Worm (Caenorhabditis elegans) whole organism, L3 larva: ENCODE measurements around the gene Y73C8B.5.

Experiments
- R02D3.7 ChIP-seq: fragments of 150-350 bp; optimal IDR thresholded peaks from 2 replicates; lab custom pipeline; 2014; ENCODE audit warnings: missing biosample characterization, missing genetic modification characterization
- ZK546.5 ChIP-seq: sonication (generic microtip); optimal IDR thresholded peaks from 2 replicates; lab custom pipeline; 2017; ENCODE audit warnings: missing biosample characterization, missing genetic modification characterization
- aly-2 ChIP-seq: fragments of 150-350 bp; optimal IDR thresholded peaks from 2 replicates; lab custom pipeline; 2014; ENCODE audit warnings: missing biosample characterization, missing genetic modification characterization
- ama-1 ChIP-seq: fragments of 150-350 bp; optimal IDR thresholded peaks from 2 replicates; lab custom pipeline; 2018
- ceh-28 ChIP-seq: fragments of 150-350 bp; optimal IDR thresholded peaks from 2 replicates; lab custom pipeline; 2014; ENCODE audit warnings: missing biosample characterization, missing genetic modification reagents, missing genetic modification characterization
- egl-5 ChIP-seq: fragments of 150-350 bp; optimal IDR thresholded peaks from 2 replicates; lab custom pipeline; 2017; ENCODE audit warnings: missing biosample characterization, missing genetic modification reagents, missing genetic modification characterization, inconsistent platforms
- elt-2 ChIP-seq: sonication (generic microtip); optimal IDR thresholded peaks from 2 replicates; lab custom pipeline; 2016; ENCODE audit warnings: missing genetic modification reagents, mild to moderate bottlenecking, missing genetic modification characterization, missing compliant biosample characterization
- eor-1 ChIP-seq, 2 experiments: fragments of 150-350 bp; optimal IDR thresholded peaks; 2 replicates each; lab custom pipeline; 2014 to 2018; ENCODE audit warnings: missing biosample characterization in 2 of 2, missing genetic modification characterization in 2 of 2
- fkh-10 ChIP-seq: sonication (generic microtip); optimal IDR thresholded peaks from 2 replicates; lab custom pipeline; 2017; ENCODE audit warnings: missing biosample characterization, missing genetic modification reagents, missing genetic modification characterization
- hmg-11 ChIP-seq: sonication (generic microtip); optimal IDR thresholded peaks from 2 replicates; lab custom pipeline; 2016; ENCODE audit warnings: missing genetic modification characterization, missing compliant biosample characterization
- jun-1 ChIP-seq: fragments of 150-350 bp; optimal IDR thresholded peaks from 2 replicates; lab custom pipeline; 2014; ENCODE audit warnings: missing biosample characterization, missing genetic modification reagents, missing genetic modification characterization
- lin-15B ChIP-seq: fragments of 150-350 bp; optimal IDR thresholded peaks from 2 replicates; lab custom pipeline; 2014; ENCODE audit warnings: missing biosample characterization, missing genetic modification characterization
- lsy-12 ChIP-seq: sonication (generic microtip); optimal IDR thresholded peaks from 2 replicates; lab custom pipeline; 2016; ENCODE audit warnings: mild to moderate bottlenecking, missing genetic modification characterization, missing compliant biosample characterization
- mdl-1 ChIP-seq: fragments of 150-350 bp; optimal IDR thresholded peaks from 2 replicates; lab custom pipeline; 2014; ENCODE audit warnings: missing biosample characterization, missing genetic modification characterization
- nfya-1 ChIP-seq: sonication (generic microtip); optimal IDR thresholded peaks from 2 replicates; lab custom pipeline; 2017; ENCODE audit warnings: missing genetic modification characterization, mild to moderate bottlenecking, missing compliant biosample characterization, antibody characterized with exemption, moderate library complexity; ENCODE audit not compliant: insufficient read depth
- nhr-11 ChIP-seq: fragments of 150-350 bp; optimal IDR thresholded peaks from 2 replicates; lab custom pipeline; 2014; ENCODE audit warnings: missing biosample characterization, missing genetic modification characterization
- nhr-12 ChIP-seq: fragments of 150-350 bp; optimal IDR thresholded peaks from 2 replicates; lab custom pipeline; 2014; ENCODE audit warnings: missing biosample characterization, missing genetic modification characterization
- nhr-23 ChIP-seq: fragments of 150-350 bp; optimal IDR thresholded peaks from 2 replicates; lab custom pipeline; 2014; ENCODE audit warnings: missing biosample characterization, missing genetic modification reagents, missing genetic modification characterization
- nhr-25 ChIP-seq: sonication (generic microtip); optimal IDR thresholded peaks from 2 replicates; lab custom pipeline; 2017; ENCODE audit warnings: missing biosample characterization, missing genetic modification characterization
- nhr-28 ChIP-seq: fragments of 150-350 bp; optimal IDR thresholded peaks from 2 replicates; lab custom pipeline; 2014; ENCODE audit warnings: missing biosample characterization, missing genetic modification characterization
- nhr-43 ChIP-seq: sonication (generic microtip); optimal IDR thresholded peaks from 2 replicates; lab custom pipeline; 2016; ENCODE audit warnings: mild to moderate bottlenecking, missing genetic modification characterization, missing compliant biosample characterization; ENCODE audit not compliant: poor library complexity, severe bottlenecking
- nhr-76 ChIP-seq: fragments of 150-350 bp; sonication (generic microtip); optimal IDR thresholded peaks from 5 replicates; lab custom pipeline; 2014; ENCODE audit warnings: missing biosample characterization, missing genetic modification characterization
- nhr-77 ChIP-seq: fragments of 150-350 bp; optimal IDR thresholded peaks from 2 replicates; lab custom pipeline; 2014; ENCODE audit warnings: missing biosample characterization, missing genetic modification characterization
- pha-4 ChIP-seq: fragments of 150-350 bp; optimal IDR thresholded peaks from 2 replicates; lab custom pipeline; 2014; ENCODE audit warnings: missing biosample characterization, missing genetic modification reagents, missing genetic modification characterization
- pqm-1 ChIP-seq: fragments of 150-350 bp; optimal IDR thresholded peaks from 2 replicates; lab custom pipeline; 2017; ENCODE audit warnings: missing biosample characterization, missing genetic modification characterization, inconsistent platforms
- skn-1 ChIP-seq: fragments of 150-350 bp; optimal IDR thresholded peaks from 2 replicates; lab custom pipeline; 2014; ENCODE audit warnings: missing biosample characterization, missing genetic modification characterization
- snpc-4 ChIP-seq: fragments of 150-350 bp; optimal IDR thresholded peaks from 2 replicates; lab custom pipeline; 2014; ENCODE audit warnings: missing biosample characterization, missing genetic modification characterization
- zag-1 ChIP-seq: fragments of 150-350 bp; optimal IDR thresholded peaks from 2 replicates; lab custom pipeline; 2014; ENCODE audit warnings: missing biosample characterization, missing genetic modification characterization
- ztf-4 ChIP-seq: fragments of 150-350 bp; optimal IDR thresholded peaks from 2 replicates; lab custom pipeline; 2014; ENCODE audit warnings: missing biosample characterization, missing genetic modification characterization

Gene Y73C8B.5

DNA sequence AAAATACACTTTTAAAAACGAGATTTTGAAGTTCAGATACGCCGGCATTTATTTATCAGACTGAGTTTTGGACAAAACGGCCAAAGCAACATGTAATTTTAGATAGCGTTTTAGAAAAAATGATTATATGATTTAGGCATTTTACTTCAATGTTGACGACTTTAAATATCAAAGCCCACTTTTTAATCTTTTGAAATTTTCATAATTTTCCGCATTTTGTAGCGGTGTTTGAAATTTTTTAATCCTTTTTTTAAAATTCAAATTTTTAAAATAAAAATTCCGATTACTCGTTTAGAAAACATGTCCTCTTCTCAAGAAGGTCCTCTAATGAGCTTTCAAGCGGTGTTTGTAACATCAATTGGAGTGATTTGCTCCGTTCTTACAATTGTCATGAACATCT is 27.2 kb upstream of the Y73C8B.5 start, which contains the start of gene srbc-6:
srbc-6 (plus strand) TSS at position 301 of the 400 bp plus-strand sequence.
- TF ChIP-seq nhr-76 (tag; lab: Kevin White, UChicago): no peak
- no peak for TF ChIP-seq zag-1

DNA sequence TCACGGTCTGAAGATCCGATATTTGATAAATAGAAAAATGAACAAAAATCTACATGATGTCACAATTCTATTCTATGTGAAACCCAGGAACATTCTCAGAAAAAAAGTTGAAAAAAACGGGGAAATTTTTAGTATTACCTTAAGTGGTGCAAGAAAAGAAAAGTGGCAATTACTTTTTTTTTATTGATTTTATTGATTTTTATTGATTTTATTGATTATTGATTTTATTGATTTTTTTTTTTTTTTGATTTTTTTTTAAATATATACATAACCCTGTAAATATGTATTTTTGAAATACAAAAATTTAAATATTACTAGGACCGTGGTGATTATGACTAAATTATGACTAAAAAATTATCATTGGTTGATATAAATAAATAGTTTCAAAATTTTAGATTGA is 25.4 kb upstream of the Y73C8B.5 start:
- no peak for TF ChIP-seq zag-1
- peak; percentile 89 for TF ChIP-seq ceh-28 (tag; lab: Kevin White, UChicago)

- TF ChIP-seq R02D3.7 (tag; lab: Kevin White, UChicago): no peak
- TF ChIP-seq, all 47 proteins: peak for 0
These were observed 20.9 kb upstream of the Y73C8B.5 start, which contains the start of gene srab-8 for ce11 chrV:3176161-3176560. TSS of gene srab-8 (plus strand) at chrV:3176461.

DNA sequence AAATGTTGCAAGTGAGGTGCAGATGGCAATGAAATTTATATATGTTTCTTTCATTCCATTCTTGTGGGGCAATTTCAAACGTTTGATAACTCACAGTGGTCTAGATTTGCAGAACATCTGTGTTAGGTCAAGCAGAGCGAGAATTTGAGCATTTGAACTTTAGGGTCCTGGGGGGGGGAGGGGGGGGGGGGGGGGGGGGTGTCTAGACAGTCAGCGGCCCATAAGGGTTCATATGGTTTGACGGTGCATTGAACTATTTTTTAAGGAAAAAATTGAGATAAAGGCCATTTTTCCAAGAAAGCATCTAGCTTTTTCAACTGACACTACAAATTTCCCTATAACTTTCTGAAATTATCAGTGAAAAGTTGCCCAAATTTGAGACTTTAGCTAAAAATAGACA is 11.2 kb upstream of the Y73C8B.5 start:
- TF ChIP-seq hmg-11 (no peak), zag-1 (no peak), lin-15B (tag; lab: Kevin White, UChicago) (no peak), ZK546.5 (no peak)

DNA sequence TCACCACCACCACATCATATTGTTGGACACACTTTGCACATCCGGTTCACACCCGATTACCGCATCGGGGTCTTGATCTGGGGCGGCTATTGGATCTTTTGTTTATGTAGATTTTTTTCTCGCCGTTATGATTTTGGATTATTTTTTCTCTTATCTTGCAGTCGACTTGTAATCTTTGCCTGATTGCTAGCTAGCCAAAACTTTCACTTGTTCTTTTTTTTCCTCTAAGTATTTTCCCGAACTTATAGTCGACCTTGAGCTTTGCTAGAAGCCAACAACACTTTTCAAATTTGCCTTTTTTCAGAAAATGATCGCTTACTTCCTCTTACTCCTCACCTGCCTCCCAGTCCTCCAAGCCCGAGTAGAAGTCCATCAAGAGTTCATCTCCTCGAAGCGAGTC is 9.0 kb upstream of the Y73C8B.5 start, which contains the start of gene lag-2:
lag-2 (plus strand) TSS at position 301 of the 400 bp plus-strand sequence.
- TF ChIP-seq snpc-4 (tag; lab: Kevin White, UChicago): no peak

DNA sequence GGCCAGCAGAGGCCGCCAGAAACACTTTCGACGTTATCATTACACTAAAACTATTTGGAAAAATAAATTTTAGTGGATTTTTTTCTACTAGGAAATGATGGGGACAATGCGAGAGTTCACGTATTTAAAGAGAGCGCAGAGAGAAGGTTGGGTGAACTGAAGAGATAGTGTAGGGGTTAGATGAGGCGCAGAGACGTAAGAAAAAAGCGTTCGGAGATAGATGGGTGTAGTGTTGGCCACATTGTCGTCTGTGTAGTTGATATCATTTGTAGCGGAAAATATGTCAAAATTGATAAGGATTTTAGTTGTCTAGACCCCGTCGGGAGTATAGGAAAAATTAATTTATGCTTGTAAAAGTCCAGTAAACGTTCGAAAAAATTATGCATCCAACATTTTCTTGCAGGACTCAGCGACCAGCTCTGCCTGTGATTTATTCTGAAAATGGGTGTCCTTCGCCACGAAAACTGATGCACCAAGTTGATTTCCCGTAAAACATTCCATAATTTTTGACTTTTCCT is 3.9 kb upstream of the Y73C8B.5 start, which contains the start of the genes Y73C8B.3 and Y73C8B.9:
Y73C8B.3 (minus strand) TSS at position 147 of the 518 bp plus-strand sequence.
Y73C8B.9 (plus strand) TSS at position 468 of the 518 bp plus-strand sequence.
- no peak for TF ChIP-seq nhr-11 (tag; lab: Kevin White, UChicago)
- TF ChIP-seq hmg-11: peak; percentile 28
- peak; percentile 12 for TF ChIP-seq ceh-28 (tag; lab: Kevin White, UChicago)
- no peak for TF ChIP-seq nhr-25 (tag; lab: Kevin White, UChicago)
- TF ChIP-seq jun-1 (tag; lab: Kevin White, UChicago): no peak
- peak; percentile 8 for TF ChIP-seq nfya-1 (tag; lab: Kevin White, UChicago)
- no peak for TF ChIP-seq aly-2
- TF ChIP-seq ZK546.5: no peak
- peak; percentile 88 for TF ChIP-seq elt-2
- peak; percentile 93 for TF ChIP-seq pqm-1 (tag; lab: Kevin White, UChicago)
- peak; percentile 58 for TF ChIP-seq nhr-23
- no peak for TF ChIP-seq egl-5 (tag; lab: Kevin White, UChicago)

- TF ChIP-seq nhr-43 (tag; lab: Kevin White, UChicago): no peak
- TF ChIP-seq eor-1 (tag; optimal IDR thresholded peaks at IDR 0.05; lab: Kevin White, UChicago): no peak
- TF ChIP-seq pqm-1 (tag; lab: Kevin White, UChicago): peak; percentile 2
- TF ChIP-seq elt-2: peak; percentile 33
- peak; percentile 48 for TF ChIP-seq nfya-1 (tag; lab: Kevin White, UChicago)
- TF ChIP-seq nhr-76 (tag; lab: Kevin White, UChicago): no peak
- no peak for TF ChIP-seq nhr-12 (tag; lab: Kevin White, UChicago)
- TF ChIP-seq aly-2: no peak
- no peak for TF ChIP-seq lsy-12 (tag; lab: Kevin White, UChicago)
- peak; percentile 78 for TF ChIP-seq pha-4
- TF ChIP-seq lin-15B (tag; lab: Kevin White, UChicago): peak; percentile 54
- TF ChIP-seq snpc-4 (tag; lab: Kevin White, UChicago): no peak
- TF ChIP-seq ztf-4 (tag; lab: Kevin White, UChicago): no peak
- TF ChIP-seq skn-1: no peak
- peak; percentile 50 for TF ChIP-seq nhr-25 (tag; lab: Kevin White, UChicago)
- TF ChIP-seq nhr-77 (tag; lab: Kevin White, UChicago): no peak
- TF ChIP-seq fkh-10 (GFP tag; lab: Kevin White, UChicago): no peak
- TF ChIP-seq ama-1 (lab: Kevin White, UChicago): no peak
- peak; percentile 59 for TF ChIP-seq nhr-23
- no peak for TF ChIP-seq zag-1
- TF ChIP-seq hmg-11: peak; percentile 19
- TF ChIP-seq R02D3.7 (tag; lab: Kevin White, UChicago): no peak
- no peak for TF ChIP-seq mdl-1 (tag; lab: Kevin White, UChicago)
- no peak for TF ChIP-seq nhr-28 (tag; lab: Kevin White, UChicago)
These were observed 2.1 kb upstream of the Y73C8B.5 start, which contains the start of gene Y73C8B.2 for ce11 chrV:3194952-3195450. TSS of gene Y73C8B.2 (minus strand) at chrV:3195002.
